Worm (Caenorhabditis elegans) whole organism, L4/young adult: ENCODE data around the gene deg-3.

ENCODE experiments used
- W03F9.2 ChIP-seq: fragments of 150-350 bp; optimal IDR thresholded peaks from 2 replicates; lab custom pipeline; 2014; ENCODE audit warnings: missing biosample characterization, missing genetic modification characterization
- dao-5 ChIP-seq: sonication (generic microtip); optimal IDR thresholded peaks from 2 replicates; lab custom pipeline; 2016; ENCODE audit warnings: missing genotype, missing genetic modification characterization, moderate library complexity, missing compliant biosample characterization
- him-1 ChIP-seq: sonication (generic microtip); optimal IDR thresholded peaks from 2 replicates; lab custom pipeline; 2016; ENCODE audit warnings: missing genotype, missing genetic modification reagents, missing genetic modification characterization, missing compliant biosample characterization

DNA sequence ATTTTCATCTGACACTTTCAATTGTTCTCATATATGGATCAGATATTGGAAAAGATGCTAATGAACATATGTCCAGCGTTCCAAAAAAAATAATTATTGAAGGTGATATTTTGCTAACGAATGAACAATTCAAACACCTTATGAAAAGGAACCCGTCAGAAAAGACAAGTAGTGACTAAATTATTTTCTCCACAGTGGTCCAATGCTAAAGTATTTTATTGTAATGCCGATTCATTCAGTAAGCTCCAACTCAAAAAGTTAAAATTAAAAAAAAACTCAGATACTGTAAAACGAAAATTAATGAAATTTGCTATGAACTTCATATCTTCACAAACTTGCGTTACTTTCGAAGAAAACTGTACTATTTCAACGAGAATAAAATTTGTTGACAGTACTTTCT lies 22.9 kb downstream of the deg-3 start, which contains the start of gene nas-16:
- TF ChIP-seq dao-5 (tag; lab: Kevin White, UChicago) = no peak
- TF ChIP-seq W03F9.2 = no peak
- no peak for TF ChIP-seq him-1 (tag; lab: Kevin White, UChicago)
